Worm (Caenorhabditis elegans) whole organism, late embryonic: ENCODE results near the gene fbxb-111.

Source experiments
- C08G9.2 ChIP-seq: sonication (generic microtip); optimal IDR thresholded peaks from 2 replicates; lab custom pipeline; 2016; ENCODE audit warnings: mild to moderate bottlenecking, missing genetic modification characterization, moderate library complexity, missing compliant biosample characterization
- C38D4.7 ChIP-seq: fragments of 200-800 bp; sonication (Bioruptor generic); optimal IDR thresholded peaks from 2 replicates; lab custom pipeline; 2018; ENCODE audit warnings: mild to moderate bottlenecking, missing genetic modification characterization, moderate library complexity, missing compliant biosample characterization
- K02D7.2 ChIP-seq: sonication (generic microtip); optimal IDR thresholded peaks from 2 replicates; lab custom pipeline; 2017; ENCODE audit warnings: mild to moderate bottlenecking, missing genetic modification characterization, missing compliant biosample characterization
- T23F11.4 ChIP-seq: fragments of 200-800 bp; sonication (Bioruptor generic); optimal IDR thresholded peaks from 2 replicates; lab custom pipeline; 2018; ENCODE audit warnings: mild to moderate bottlenecking, missing genetic modification characterization, missing compliant biosample characterization
- ceh-14 ChIP-seq: sonication (generic microtip); optimal IDR thresholded peaks from 2 replicates; lab custom pipeline; 2016; ENCODE audit warnings: missing genotype, missing genetic modification characterization, missing compliant biosample characterization
- ceh-22 ChIP-seq: sonication (generic microtip); optimal IDR thresholded peaks from 2 replicates; lab custom pipeline; 2017; ENCODE audit warnings: missing biosample characterization, missing genetic modification characterization
- ceh-24 ChIP-seq: sonication (generic microtip); optimal IDR thresholded peaks from 2 replicates; lab custom pipeline; 2016; ENCODE audit warnings: mild to moderate bottlenecking, missing genetic modification characterization, missing compliant biosample characterization
- ceh-31 ChIP-seq: sonication (generic microtip); optimal IDR thresholded peaks from 2 replicates; lab custom pipeline; 2016; ENCODE audit warnings: missing genetic modification characterization, missing compliant biosample characterization
- ceh-45 ChIP-seq: fragments of 200-800 bp; sonication (Bioruptor generic); IDR thresholded peaks from 2 replicates; pipeline ENCODE4 v1.3.6; 2022; ENCODE audit warnings: missing genetic modification reagents, missing genetic modification characterization, missing compliant biosample characterization
- ceh-48 ChIP-seq: sonication (generic microtip); optimal IDR thresholded peaks from 2 replicates; lab custom pipeline; 2016; ENCODE audit warnings: missing genetic modification characterization, inconsistent platforms, missing compliant biosample characterization
- dve-1 ChIP-seq: sonication (generic microtip); optimal IDR thresholded peaks from 2 replicates; lab custom pipeline; 2017; ENCODE audit warnings: antibody characterized with exemption, mild to moderate bottlenecking, missing genetic modification characterization, missing compliant biosample characterization
- elt-4 ChIP-seq: sonication (generic microtip); optimal IDR thresholded peaks from 2 replicates; lab custom pipeline; 2016; ENCODE audit warnings: missing genetic modification characterization, missing compliant biosample characterization
- ets-4 ChIP-seq: sonication (generic microtip); optimal IDR thresholded peaks from 2 replicates; lab custom pipeline; 2016; ENCODE audit warnings: missing genetic modification characterization, missing compliant biosample characterization
- eyg-1 ChIP-seq: sonication (generic microtip); optimal IDR thresholded peaks from 2 replicates; lab custom pipeline; 2016; ENCODE audit warnings: missing genotype, missing genetic modification characterization, missing compliant biosample characterization
- fax-1 ChIP-seq: sonication (generic microtip); optimal IDR thresholded peaks from 2 replicates; lab custom pipeline; 2016; ENCODE audit warnings: missing genotype, missing genetic modification characterization, missing compliant biosample characterization
- fkh-10 ChIP-seq: fragments of 150-350 bp; optimal IDR thresholded peaks from 2 replicates; lab custom pipeline; 2014; ENCODE audit warnings: missing biosample characterization, missing genetic modification reagents, missing genetic modification characterization
- gmeb-2 ChIP-seq: sonication (generic microtip); optimal IDR thresholded peaks from 2 replicates; lab custom pipeline; 2016; ENCODE audit warnings: missing genetic modification characterization, inconsistent platforms, missing compliant biosample characterization
- hlh-15 ChIP-seq: sonication (generic microtip); optimal IDR thresholded peaks from 2 replicates; lab custom pipeline; 2016; ENCODE audit warnings: missing genetic modification characterization, missing compliant biosample characterization
- hlh-30 ChIP-seq: sonication (generic microtip); optimal IDR thresholded peaks from 2 replicates; lab custom pipeline; 2017; ENCODE audit warnings: antibody characterized with exemption, missing genetic modification characterization, missing compliant biosample characterization; ENCODE audit not compliant: insufficient read depth
- hlh-6 ChIP-seq: sonication (generic microtip); optimal IDR thresholded peaks from 2 replicates; lab custom pipeline; 2016; ENCODE audit warnings: missing genotype, missing genetic modification characterization, missing compliant biosample characterization
- hlh-8 ChIP-seq: sonication (generic microtip); optimal IDR thresholded peaks from 2 replicates; lab custom pipeline; 2016; ENCODE audit warnings: missing genotype, missing genetic modification characterization, missing compliant biosample characterization
- lin-11 ChIP-seq: fragments of 200-800 bp; sonication (Bioruptor generic); optimal IDR thresholded peaks from 2 replicates; lab custom pipeline; 2018; ENCODE audit warnings: mild to moderate bottlenecking, missing genetic modification characterization, missing compliant biosample characterization
- madf-2 ChIP-seq: sonication (generic microtip); optimal IDR thresholded peaks from 2 replicates; lab custom pipeline; 2017; ENCODE audit warnings: missing genetic modification characterization, missing compliant biosample characterization
- mec-3 ChIP-seq: sonication (generic microtip); optimal IDR thresholded peaks from 2 replicates; lab custom pipeline; 2016; ENCODE audit warnings: borderline replicate concordance, missing genetic modification characterization, missing compliant biosample characterization
- nfya-1 ChIP-seq: sonication (generic microtip); optimal IDR thresholded peaks from 2 replicates; lab custom pipeline; 2017; ENCODE audit warnings: missing genetic modification characterization, mild to moderate bottlenecking, missing compliant biosample characterization, antibody characterized with exemption, moderate library complexity
- nhr-11 ChIP-seq: fragments of 150-350 bp; optimal IDR thresholded peaks from 2 replicates; lab custom pipeline; 2014; ENCODE audit warnings: missing biosample characterization, missing genetic modification characterization
- nhr-232 ChIP-seq: sonication (generic microtip); optimal IDR thresholded peaks from 2 replicates; lab custom pipeline; 2016; ENCODE audit warnings: missing genetic modification characterization, missing compliant biosample characterization
- odd-2 ChIP-seq: sonication (generic microtip); optimal IDR thresholded peaks from 2 replicates; lab custom pipeline; 2017; ENCODE audit warnings: antibody characterized with exemption, mild to moderate bottlenecking, missing genetic modification characterization, missing compliant biosample characterization
- pag-3 ChIP-seq: sonication (generic microtip); optimal IDR thresholded peaks from 2 replicates; lab custom pipeline; 2016; ENCODE audit warnings: missing compliant biosample characterization, missing genetic modification characterization, borderline replicate concordance
- pha-2 ChIP-seq: sonication (generic microtip); optimal IDR thresholded peaks from 2 replicates; lab custom pipeline; 2017; ENCODE audit warnings: mild to moderate bottlenecking, missing genetic modification characterization, missing compliant biosample characterization
- pha-4 ChIP-seq: fragments of 150-350 bp; optimal IDR thresholded peaks from 2 replicates; lab custom pipeline; 2018; ENCODE audit warnings: missing biosample characterization, missing genetic modification reagents, missing genetic modification characterization
- pqm-1 ChIP-seq: sonication (generic microtip); optimal IDR thresholded peaks from 2 replicates; lab custom pipeline; 2016; ENCODE audit warnings: missing genetic modification characterization, missing compliant biosample characterization
- pros-1 ChIP-seq: fragments of 150-350 bp; optimal IDR thresholded peaks from 2 replicates; lab custom pipeline; 2014; ENCODE audit warnings: missing biosample characterization, missing genetic modification reagents, missing genetic modification characterization
- ref-2 ChIP-seq: sonication (generic microtip); optimal IDR thresholded peaks from 2 replicates; lab custom pipeline; 2016; ENCODE audit warnings: missing genetic modification characterization, missing compliant biosample characterization
- rnt-1 ChIP-seq: sonication (generic microtip); optimal IDR thresholded peaks from 2 replicates; lab custom pipeline; 2016; ENCODE audit warnings: missing genetic modification characterization, missing compliant biosample characterization
- sox-2 ChIP-seq: fragments of 200-800 bp; sonication (Bioruptor generic); IDR thresholded peaks from 2 replicates; pipeline ENCODE4 v1.3.6; 2022; ENCODE audit warnings: missing genetic modification reagents, missing genetic modification characterization, missing compliant biosample characterization
- syd-9 ChIP-seq: sonication (generic microtip); optimal IDR thresholded peaks from 2 replicates; lab custom pipeline; 2016; ENCODE audit warnings: mild to moderate bottlenecking, missing genetic modification characterization, moderate library complexity, missing compliant biosample characterization
- tbx-2 ChIP-seq: sonication (generic microtip); optimal IDR thresholded peaks from 2 replicates; lab custom pipeline; 2016; ENCODE audit warnings: missing genetic modification characterization, missing compliant biosample characterization
- tbx-7 ChIP-seq: sonication (generic microtip); optimal IDR thresholded peaks from 2 replicates; lab custom pipeline; 2016; ENCODE audit warnings: missing genotype, missing genetic modification characterization, missing compliant biosample characterization
- unc-42 ChIP-seq: sonication (generic microtip); optimal IDR thresholded peaks from 2 replicates; lab custom pipeline; 2016; ENCODE audit warnings: missing genotype, missing genetic modification characterization, missing compliant biosample characterization
- zip-5 ChIP-seq: sonication (generic microtip); optimal IDR thresholded peaks from 2 replicates; lab custom pipeline; 2016; ENCODE audit warnings: missing genetic modification characterization, missing compliant biosample characterization
- ztf-16 ChIP-seq: sonication (generic microtip); optimal IDR thresholded peaks from 2 replicates; lab custom pipeline; 2017; ENCODE audit warnings: missing genetic modification characterization, missing compliant biosample characterization

The fbxb-111 gene

DNA sequence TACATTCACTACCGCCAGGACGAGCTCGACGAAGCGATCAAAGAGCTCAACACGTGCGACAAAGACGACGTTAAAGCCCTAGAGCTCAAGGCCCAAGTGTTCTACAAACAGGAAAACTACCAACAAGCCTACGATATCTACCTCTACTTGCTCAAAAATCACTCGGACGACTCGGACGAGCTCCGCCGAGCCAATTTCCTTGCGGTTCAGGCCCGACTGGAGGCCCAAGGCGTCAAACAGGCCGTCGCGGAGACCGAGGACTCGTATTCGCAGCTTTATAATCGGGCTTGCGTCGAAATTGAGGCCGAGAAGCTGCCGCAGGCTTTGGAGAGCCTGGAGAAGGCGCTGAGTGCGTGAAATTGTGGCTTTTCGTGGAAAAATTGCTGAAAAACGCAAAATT, 13.0 kb upstream of the fbxb-111 start:
- TF ChIP-seq ceh-45 (GFP tag; lab: Robert Waterston, UW) (no peak), nfya-1 (tag; lab: Kevin White, UChicago) (no peak), nhr-232 (tag; lab: Kevin White, UChicago) (no peak), mec-3 (tag; lab: Kevin White, UChicago) (no peak), fax-1 (tag; lab: Kevin White, UChicago) (no peak), dve-1 (tag; lab: Kevin White, UChicago) (no peak), pros-1 (tag; lab: Kevin White, UChicago) (no peak), tbx-2 (tag; lab: Kevin White, UChicago) (no peak), ceh-22 (no peak)

DNA sequence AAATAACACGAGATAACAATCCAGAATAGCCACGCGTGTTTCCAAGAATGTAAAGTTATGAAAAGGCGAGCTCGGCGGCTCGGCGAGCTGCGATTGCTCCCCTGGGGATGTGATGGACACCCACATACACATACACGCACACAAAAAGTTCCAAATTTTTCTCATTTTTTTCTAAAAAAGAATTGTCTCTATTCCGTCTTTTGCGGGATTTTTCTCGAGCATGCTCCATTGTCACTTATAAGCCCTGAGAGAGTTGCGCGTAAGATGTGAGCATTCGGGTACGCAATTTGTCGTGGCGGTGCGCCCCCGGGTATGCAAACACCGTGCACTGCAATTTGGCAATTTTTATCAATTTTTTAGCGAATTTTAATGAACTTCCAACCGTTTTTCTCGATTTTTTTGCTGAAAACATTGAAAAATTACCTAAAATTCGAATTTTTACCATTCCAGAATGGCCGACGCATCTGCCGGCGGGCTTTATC, 12.3 kb upstream of the fbxb-111 start, which contains the start of the genes F08D12.12 and srpa-72:
Gene F08D12.12, minus strand, starts transcription at position 51 of the 482 bp plus-strand sequence.
Gene srpa-72, plus strand, starts transcription at position 451 of the 482 bp plus-strand sequence.
- TF ChIP-seq pqm-1 (tag; lab: Kevin White, UChicago) (no peak), zip-5 (tag; lab: Kevin White, UChicago) (no peak), ceh-14 (tag; lab: Kevin White, UChicago) (no peak), ztf-16 (tag; lab: Kevin White, UChicago) (no peak), hlh-8 (tag; lab: Kevin White, UChicago) (no peak), C08G9.2 (tag; lab: Kevin White, UChicago) (no peak), ceh-22 (no peak), odd-2 (tag; lab: Kevin White, UChicago) (no peak), sox-2 (GFP tag; lab: Robert Waterston, UW) (no peak), ceh-45 (GFP tag; lab: Robert Waterston, UW) (no peak), hlh-15 (no peak), unc-42 (tag; lab: Kevin White, UChicago) (no peak), ceh-31 (tag; lab: Kevin White, UChicago) (no peak), madf-2 (tag; lab: Kevin White, UChicago) (no peak)

ce11 chrII:2785787-2786186, 11.0 kb upstream of the fbxb-111 start:
- no peak for TF ChIP-seq lin-11
- peak; percentile 10 for TF ChIP-seq hlh-6 (tag; lab: Kevin White, UChicago)

ce11 chrII:2783380-2783779, 8.6 kb upstream of the fbxb-111 start:
- TF ChIP-seq pha-2 = no peak
- TF ChIP-seq syd-9 (tag; lab: Kevin White, UChicago) = no peak
- no peak for TF ChIP-seq ets-4 (tag; lab: Kevin White, UChicago)
- TF ChIP-seq hlh-15 = no peak
- no peak for TF ChIP-seq tbx-7 (tag; lab: Kevin White, UChicago)
- TF ChIP-seq C38D4.7 = no peak
- TF ChIP-seq ceh-45 (GFP tag; lab: Robert Waterston, UW) = no peak
- TF ChIP-seq dve-1 (tag; lab: Kevin White, UChicago) = no peak
- no peak for TF ChIP-seq elt-4 (tag; lab: Kevin White, UChicago)
- no peak for TF ChIP-seq rnt-1 (tag; lab: Kevin White, UChicago)
- no peak for TF ChIP-seq ceh-22
- no peak for TF ChIP-seq ceh-48 (tag; lab: Kevin White, UChicago)
- no peak for TF ChIP-seq pha-4 (tag; lab: Kevin White, UChicago)
- no peak for TF ChIP-seq gmeb-2 (tag; lab: Kevin White, UChicago)

DNA sequence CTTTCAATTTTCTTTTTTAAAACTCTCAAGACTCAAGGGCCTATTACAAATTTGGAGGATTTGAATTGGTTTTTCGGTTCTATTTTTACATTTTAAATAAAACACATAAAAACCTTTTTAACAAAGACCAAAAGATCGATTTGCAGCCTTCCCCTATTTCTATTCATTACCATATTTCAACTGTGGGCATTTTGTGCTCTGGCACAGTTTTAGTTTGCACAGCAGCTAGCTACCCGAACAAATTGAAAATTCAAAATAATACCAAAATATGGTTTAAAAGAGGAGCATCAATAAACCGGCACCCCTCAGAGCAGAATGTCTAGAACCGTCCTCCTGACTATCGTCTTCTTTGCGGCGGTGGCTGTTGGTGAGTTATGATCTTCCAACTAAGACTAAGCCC, 6.6 kb upstream of the fbxb-111 start, which contains the start of gene F08D12.2:
Gene F08D12.2, plus strand, starts transcription at position 301 of the 400 bp plus-strand sequence.
- TF ChIP-seq eyg-1 (tag; lab: Kevin White, UChicago) (no peak), syd-9 (tag; lab: Kevin White, UChicago) (no peak), nhr-232 (tag; lab: Kevin White, UChicago) (no peak), nhr-11 (no peak), hlh-30 (no peak), sox-2 (GFP tag; lab: Robert Waterston, UW) (no peak), K02D7.2 (tag; lab: Kevin White, UChicago) (no peak), pag-3 (tag; lab: Kevin White, UChicago) (no peak), ref-2 (tag; lab: Kevin White, UChicago) (no peak), lin-11 (no peak), fkh-10 (GFP tag; lab: Kevin White, UChicago) (no peak), T23F11.4 (GFP tag; lab: Kevin White, UChicago) (no peak), ceh-24 (tag; lab: Kevin White, UChicago) (no peak)
